Worm (Caenorhabditis elegans) whole organism, midembryonic: Measurements from ENCODE around the gene pgp-8.

ENCODE experiments used
- cog-1 ChIP-seq: sonication (generic microtip); optimal IDR thresholded peaks from 2 replicates; lab custom pipeline; 2016; ENCODE audit warnings: missing genetic modification characterization, missing compliant biosample characterization
- med-1 ChIP-seq: sonication (generic microtip); optimal IDR thresholded peaks from 2 replicates; lab custom pipeline; 2017; ENCODE audit warnings: missing genetic modification characterization, mild to moderate bottlenecking, missing compliant biosample characterization, antibody characterized with exemption, missing genetic modification reagents; ENCODE audit not compliant: insufficient read depth
- ref-1 ChIP-seq: fragments of 200-800 bp; sonication (Bioruptor generic); conservative IDR thresholded peaks from 2 replicates; pipeline ENCODE4 v1.3.6; 2022; ENCODE audit warnings: missing genetic modification reagents, missing genetic modification characterization, missing compliant biosample characterization
- ztf-23 ChIP-seq: fragments of 200-800 bp; sonication (Bioruptor generic); IDR thresholded peaks from 2 replicates; pipeline ENCODE4 v1.3.6; 2022; ENCODE audit warnings: missing genetic modification reagents, missing genetic modification characterization, missing compliant biosample characterization

ce11 chrX:10877138-10877743, 13.0 kb upstream of the pgp-8 start, which contains the start of gene pgp-6:
- TF ChIP-seq cog-1 (tag; lab: Kevin White, UChicago) (no peak), med-1 (GFP tag; lab: Kevin White, UChicago) (no peak), ref-1 (no peak), ztf-23 (GFP tag; lab: Robert Waterston, UW) (no peak)
